Worm (Caenorhabditis elegans) whole organism, L4/young adult: ENCODE data around the gene adah-1.

Experiments used
- W03F9.2 ChIP-seq: fragments of 150-350 bp; optimal IDR thresholded peaks from 2 replicates; lab custom pipeline; 2014; ENCODE audit warnings: missing biosample characterization, missing genetic modification characterization
- dao-5 ChIP-seq: sonication (generic microtip); optimal IDR thresholded peaks from 2 replicates; lab custom pipeline; 2016; ENCODE audit warnings: missing genotype, missing genetic modification characterization, moderate library complexity, missing compliant biosample characterization
- him-1 ChIP-seq: sonication (generic microtip); optimal IDR thresholded peaks from 2 replicates; lab custom pipeline; 2016; ENCODE audit warnings: missing genotype, missing genetic modification reagents, missing genetic modification characterization, missing compliant biosample characterization

ce11 chrIV:7024829-7025228 lies 818 bp downstream of the adah-1 start:
- no peak for TF ChIP-seq dao-5 (tag; lab: Kevin White, UChicago)
- TF ChIP-seq him-1 (tag; lab: Kevin White, UChicago), result no peak
- TF ChIP-seq W03F9.2 (tag; lab: Kevin White, UChicago), result no peak
